Fruit fly (Drosophila melanogaster) whole organism: Measurements from ENCODE around the gene CG33178.

ENCODE experiments used
- Dll ChIP-seq: fragments of >200 bp; optimal IDR thresholded peaks from 2 replicates; lab custom pipeline; 2017
- EcR ChIP-seq, 2 experiments: fragments of >200 bp; optimal IDR thresholded peaks; 2 replicates each; lab custom pipeline; 2017; ENCODE audit warnings: missing biosample characterization in 2 of 2, missing genetic modification characterization in 2 of 2, missing genetic modification reagents in 2 of 2
- pan ChIP-seq: fragments of >200 bp; optimal IDR thresholded peaks from 2 replicates; lab custom pipeline; 2017
- usp ChIP-seq: fragments of >200 bp; optimal IDR thresholded peaks from 2 replicates; lab custom pipeline; 2017; ENCODE audit warnings: missing biosample characterization, missing genetic modification characterization, mixed read lengths

DNA sequence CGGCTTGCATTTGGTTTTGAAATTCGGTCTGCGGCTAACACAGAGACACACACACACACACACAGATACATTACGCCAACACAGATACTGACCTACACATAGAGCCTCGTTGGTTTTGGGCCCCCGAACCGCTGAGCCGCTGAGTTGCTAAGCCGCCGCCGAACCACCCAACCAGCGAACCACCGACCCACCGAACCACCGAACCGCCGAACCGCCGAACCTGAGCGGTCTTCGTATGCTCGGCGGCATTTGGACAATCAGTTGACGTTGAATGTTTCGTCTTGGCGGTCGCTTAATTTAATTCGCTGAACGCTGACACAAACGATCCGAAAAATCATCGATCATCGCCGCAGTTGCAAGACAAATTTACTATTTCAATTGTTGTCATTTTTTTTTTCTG, 42.9 kb downstream of the CG33178 start, which contains the start of gene drd:
- no peak for TF ChIP-seq EcR (GFP tag; optimal IDR thresholded peaks at IDR 0.05; lab: Kevin White, UChicago)
- no peak for TF ChIP-seq usp (GFP tag; lab: Kevin White, UChicago)
- no peak for TF ChIP-seq pan (lab: Kevin White, UChicago)
- TF ChIP-seq Dll (lab: Kevin White, UChicago): no peak
